Fruit fly (Drosophila melanogaster): ENCODE measurements around the gene Mms19.

The Mms19 gene

DNA sequence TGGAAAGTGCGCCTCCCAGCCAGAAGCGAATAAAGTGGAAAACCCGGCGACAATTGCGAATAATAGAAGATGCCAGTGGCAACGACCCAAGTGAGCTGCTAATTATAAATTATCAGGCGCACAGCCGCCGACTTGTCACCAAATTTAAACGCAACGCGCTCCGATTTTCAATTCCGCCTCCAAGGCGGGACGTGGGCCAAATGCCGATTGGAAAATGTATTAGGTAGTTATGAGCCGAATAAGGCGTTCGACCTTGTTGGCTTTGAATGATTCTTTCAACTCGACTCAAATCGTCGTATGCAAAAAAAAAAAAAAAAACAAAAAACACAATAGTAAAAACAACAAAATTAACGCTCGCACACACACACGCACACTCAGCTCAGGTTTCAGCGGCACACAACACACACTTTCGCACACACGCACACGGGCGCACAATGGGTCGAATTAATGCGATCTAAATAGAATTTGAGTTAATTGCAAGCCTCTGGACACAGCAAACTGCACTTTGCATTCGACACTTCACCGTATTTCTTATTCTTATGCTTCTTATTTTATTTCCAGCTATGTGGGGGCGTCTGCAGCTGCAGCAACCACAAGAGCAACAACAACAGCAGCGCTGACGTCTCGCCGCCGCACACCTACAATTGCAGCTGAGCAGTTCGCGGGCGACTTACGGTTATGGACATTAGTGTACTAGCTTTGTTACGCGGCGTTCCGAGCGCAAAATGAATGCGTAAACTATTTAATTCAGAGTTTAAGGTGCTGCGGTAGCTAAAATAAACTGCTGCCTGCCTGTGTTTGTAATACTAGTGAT is 753 bp upstream of the Mms19 start:
- TF ChIP-seq CG13204 (GFP tag; optimal IDR thresholded peaks at IDR 0.05) (no peak), CG34367 (tag; optimal IDR thresholded peaks at IDR 0.05) (no peak), fd96Ca (GFP tag; IDR thresholded peaks at IDR 0.05) (peak; percentile 43; the same call in 1 of the 3 replicates), CG12605 (GFP tag; IDR thresholded peaks at IDR 0.05) (peak; percentile 47; the same call in 1 of the 2 replicates)

DNA sequence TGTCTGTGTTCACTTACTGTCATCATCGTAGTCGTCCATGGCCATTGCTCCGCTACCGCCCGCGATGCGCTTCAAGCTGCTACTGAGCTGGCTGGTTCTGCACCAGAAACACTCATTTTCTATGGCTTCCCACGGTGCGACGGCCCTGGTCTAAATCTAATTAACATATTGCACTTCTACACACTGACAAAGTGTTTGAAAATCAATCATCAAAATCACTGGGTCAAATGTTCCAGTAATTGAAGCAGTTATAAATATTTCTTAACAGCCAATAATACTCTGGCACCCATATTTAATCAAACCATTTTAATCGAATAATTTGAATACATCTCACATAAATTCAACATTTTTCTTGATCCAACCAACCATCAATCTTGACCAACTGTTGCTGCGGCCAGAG is 4.9 kb downstream of the Mms19 start, which contains the start of gene rtp:
TSS of gene rtp (minus strand) at position 101 of the 400 bp plus-strand sequence.
- TF ChIP-seq EcR (GFP tag; optimal IDR thresholded peaks at IDR 0.05) (no peak), D1 (tag; optimal IDR thresholded peaks at IDR 0.05) (no peak), CG8301 (tag; optimal IDR thresholded peaks at IDR 0.05) (no peak), Pif1A (GFP tag; optimal IDR thresholded peaks at IDR 0.05) (no peak), CG12605 (GFP tag; IDR thresholded peaks at IDR 0.05) (no peak), CG14655 (GFP tag; optimal IDR thresholded peaks at IDR 0.05) (no peak), Snoo (tag; optimal IDR thresholded peaks at IDR 0.05) (no peak), CG32121 (GFP tag; IDR thresholded peaks at IDR 0.05) (no peak), CG34367 (tag; optimal IDR thresholded peaks at IDR 0.05) (no peak), CG10348 (GFP tag; IDR thresholded peaks at IDR 0.05) (no peak), Pif1B (GFP tag; optimal IDR thresholded peaks at IDR 0.05) (no peak), CG15710 (tag; optimal IDR thresholded peaks at IDR 0.05) (no peak)

- TF ChIP-seq Snoo (tag; optimal IDR thresholded peaks at IDR 0.05) = no peak
Observed at dm6 chr3R:5240721-5241120, 8.4 kb downstream of the Mms19 start, which contains the start of gene CG33293. Gene CG33293, minus strand, starts transcription at chr3R:5240735.

dm6 chr3R:5246950-5247349 is 14.6 kb downstream of the Mms19 start:
- TF ChIP-seq fd96Ca (GFP tag; IDR thresholded peaks at IDR 0.05) = no peak
- TF ChIP-seq Pif1A (GFP tag; optimal IDR thresholded peaks at IDR 0.05) = no peak
- TF ChIP-seq CG4496 (GFP tag; IDR thresholded peaks at IDR 0.05) = no peak
- peak; percentile 85 for TF ChIP-seq EcR (GFP tag; optimal IDR thresholded peaks at IDR 0.05)
- no peak for TF ChIP-seq CG15710 (tag; optimal IDR thresholded peaks at IDR 0.05)
- no peak for TF ChIP-seq CG14655 (GFP tag; optimal IDR thresholded peaks at IDR 0.05)
- no peak for TF ChIP-seq CG8159 (tag; optimal IDR thresholded peaks at IDR 0.05)
- no peak for TF ChIP-seq CG9948 (tag; optimal IDR thresholded peaks at IDR 0.05)
- no peak for TF ChIP-seq CG12605 (GFP tag; IDR thresholded peaks at IDR 0.05)
- no peak for TF ChIP-seq CG17806 (tag; optimal IDR thresholded peaks at IDR 0.05)
- no peak for TF ChIP-seq rn (GFP tag; IDR thresholded peaks at IDR 0.05)
- TF ChIP-seq CG13204 (GFP tag; optimal IDR thresholded peaks at IDR 0.05) = peak; percentile 2

- TF ChIP-seq Pif1B (GFP tag; optimal IDR thresholded peaks at IDR 0.05) (no peak), CG8159 (tag; optimal IDR thresholded peaks at IDR 0.05) (no peak), Ets98B (GFP tag; IDR thresholded peaks at IDR 0.05) (no peak), CG15710 (tag; optimal IDR thresholded peaks at IDR 0.05) (no peak), CG17806 (tag; optimal IDR thresholded peaks at IDR 0.05) (no peak), CG32121 (GFP tag; IDR thresholded peaks at IDR 0.05) (no peak), CG4496 (GFP tag; IDR thresholded peaks at IDR 0.05) (no peak), D1 (tag; optimal IDR thresholded peaks at IDR 0.05) (no peak), fd96Ca (GFP tag; IDR thresholded peaks at IDR 0.05) (no peak), rn (GFP tag; IDR thresholded peaks at IDR 0.05) (no peak), EcR (GFP tag; optimal IDR thresholded peaks at IDR 0.05) (no peak), gl (tag; optimal IDR thresholded peaks at IDR 0.05) (no peak)
Observed at dm6 chr3R:5249308-5249707, 17.0 kb downstream of the Mms19 start.

dm6 chr3R:5250530-5251242 is 18.3 kb downstream of the Mms19 start:
- TF ChIP-seq CG8159 (tag; optimal IDR thresholded peaks at IDR 0.05) (peak; percentile 28), CG34367 (tag; optimal IDR thresholded peaks at IDR 0.05) (peak; percentile 55), CG4496 (GFP tag; IDR thresholded peaks at IDR 0.05) (peak; percentile 81), CG12605 (GFP tag; IDR thresholded peaks at IDR 0.05) (no peak), Pif1A (GFP tag; optimal IDR thresholded peaks at IDR 0.05) (peak; percentile 78), EcR (GFP tag; optimal IDR thresholded peaks at IDR 0.05) (peak; percentile 64), Pif1B (GFP tag; optimal IDR thresholded peaks at IDR 0.05) (peak; percentile 69), CG10348 (GFP tag; IDR thresholded peaks at IDR 0.05) (no peak), CG13204 (GFP tag; optimal IDR thresholded peaks at IDR 0.05) (no peak), CG32121 (GFP tag; IDR thresholded peaks at IDR 0.05) (peak; percentile 52), CG14655 (GFP tag; optimal IDR thresholded peaks at IDR 0.05) (peak; percentile 74), CG15710 (tag; optimal IDR thresholded peaks at IDR 0.05) (peak; percentile 53), Ets98B (GFP tag; IDR thresholded peaks at IDR 0.05) (peak; percentile 76), gl (tag; optimal IDR thresholded peaks at IDR 0.05) (no peak), CG17806 (tag; optimal IDR thresholded peaks at IDR 0.05) (peak; percentile 66), fd96Ca (GFP tag; IDR thresholded peaks at IDR 0.05) (peak; percentile 70; the same call in 2 of the 3 replicates), Snoo (tag; optimal IDR thresholded peaks at IDR 0.05) (peak; percentile 26), CG9948 (tag; optimal IDR thresholded peaks at IDR 0.05) (peak; percentile 57), D1 (tag; optimal IDR thresholded peaks at IDR 0.05) (no peak), rn (GFP tag; IDR thresholded peaks at IDR 0.05) (no peak), CG8301 (tag; optimal IDR thresholded peaks at IDR 0.05) (peak; percentile 67)

Data from whole organism, pupa.